Worm (Caenorhabditis elegans) whole organism, late embryonic: ENCODE data around the gene Y57G11C.14.

Experiments
- F13H6.1 ChIP-seq: sonication (generic microtip); optimal IDR thresholded peaks from 2 replicates; lab custom pipeline; 2016; ENCODE audit warnings: missing genetic modification characterization, missing compliant biosample characterization
- K02D7.2 ChIP-seq: sonication (generic microtip); optimal IDR thresholded peaks from 2 replicates; lab custom pipeline; 2017; ENCODE audit warnings: mild to moderate bottlenecking, missing genetic modification characterization, missing compliant biosample characterization
- K09A11.1 ChIP-seq: sonication (generic microtip); optimal IDR thresholded peaks from 2 replicates; lab custom pipeline; 2017; ENCODE audit warnings: antibody characterized with exemption, mild to moderate bottlenecking, missing genetic modification characterization, missing compliant biosample characterization; ENCODE audit not compliant: insufficient read depth
- T23F11.4 ChIP-seq: fragments of 200-800 bp; sonication (Bioruptor generic); optimal IDR thresholded peaks from 2 replicates; lab custom pipeline; 2018; ENCODE audit warnings: mild to moderate bottlenecking, missing genetic modification characterization, missing compliant biosample characterization
- ceh-18 ChIP-seq: sonication (generic microtip); optimal IDR thresholded peaks from 2 replicates; lab custom pipeline; 2016; ENCODE audit warnings: missing genetic modification characterization, missing compliant biosample characterization
- ceh-19 ChIP-seq: fragments of 200-800 bp; sonication (Bioruptor generic); optimal IDR thresholded peaks from 2 replicates; lab custom pipeline; 2018; ENCODE audit warnings: mild to moderate bottlenecking, missing genetic modification characterization, missing compliant biosample characterization
- ceh-24 ChIP-seq: sonication (generic microtip); optimal IDR thresholded peaks from 2 replicates; lab custom pipeline; 2016; ENCODE audit warnings: mild to moderate bottlenecking, missing genetic modification characterization, missing compliant biosample characterization
- ceh-31 ChIP-seq: sonication (generic microtip); optimal IDR thresholded peaks from 2 replicates; lab custom pipeline; 2016; ENCODE audit warnings: missing genetic modification characterization, missing compliant biosample characterization
- ceh-9 ChIP-seq: sonication (generic microtip); optimal IDR thresholded peaks from 2 replicates; lab custom pipeline; 2016; ENCODE audit warnings: mild to moderate bottlenecking, missing genetic modification characterization, inconsistent platforms, missing compliant biosample characterization
- dve-1 ChIP-seq: sonication (generic microtip); optimal IDR thresholded peaks from 2 replicates; lab custom pipeline; 2017; ENCODE audit warnings: antibody characterized with exemption, mild to moderate bottlenecking, missing genetic modification characterization, missing compliant biosample characterization
- elt-2 ChIP-seq: sonication (generic microtip); optimal IDR thresholded peaks from 2 replicates; lab custom pipeline; 2016; ENCODE audit warnings: missing genetic modification reagents, missing genetic modification characterization, missing compliant biosample characterization
- ets-4 ChIP-seq: sonication (generic microtip); optimal IDR thresholded peaks from 2 replicates; lab custom pipeline; 2016; ENCODE audit warnings: missing genetic modification characterization, missing compliant biosample characterization
- eyg-1 ChIP-seq: sonication (generic microtip); optimal IDR thresholded peaks from 2 replicates; lab custom pipeline; 2016; ENCODE audit warnings: missing genotype, missing genetic modification characterization, missing compliant biosample characterization
- hlh-30 ChIP-seq: sonication (generic microtip); optimal IDR thresholded peaks from 2 replicates; lab custom pipeline; 2017; ENCODE audit warnings: antibody characterized with exemption, missing genetic modification characterization, missing compliant biosample characterization; ENCODE audit not compliant: insufficient read depth
- hlh-6 ChIP-seq: sonication (generic microtip); optimal IDR thresholded peaks from 2 replicates; lab custom pipeline; 2016; ENCODE audit warnings: missing genotype, missing genetic modification characterization, missing compliant biosample characterization
- madf-2 ChIP-seq: sonication (generic microtip); optimal IDR thresholded peaks from 2 replicates; lab custom pipeline; 2017; ENCODE audit warnings: missing genetic modification characterization, missing compliant biosample characterization
- nfya-1 ChIP-seq: sonication (generic microtip); optimal IDR thresholded peaks from 2 replicates; lab custom pipeline; 2017; ENCODE audit warnings: missing genetic modification characterization, mild to moderate bottlenecking, missing compliant biosample characterization, antibody characterized with exemption, moderate library complexity
- nhr-232 ChIP-seq: sonication (generic microtip); optimal IDR thresholded peaks from 2 replicates; lab custom pipeline; 2016; ENCODE audit warnings: missing genetic modification characterization, missing compliant biosample characterization
- odd-2 ChIP-seq: sonication (generic microtip); optimal IDR thresholded peaks from 2 replicates; lab custom pipeline; 2017; ENCODE audit warnings: antibody characterized with exemption, mild to moderate bottlenecking, missing genetic modification characterization, missing compliant biosample characterization
- pat-9 ChIP-seq: fragments of 200-800 bp; sonication (Bioruptor generic); optimal IDR thresholded peaks from 2 replicates; lab custom pipeline; 2018; ENCODE audit warnings: mild to moderate bottlenecking, missing genetic modification characterization, moderate library complexity, missing compliant biosample characterization
- pha-2 ChIP-seq: sonication (generic microtip); optimal IDR thresholded peaks from 2 replicates; lab custom pipeline; 2017; ENCODE audit warnings: mild to moderate bottlenecking, missing genetic modification characterization, missing compliant biosample characterization
- pha-4 ChIP-seq: fragments of 150-350 bp; optimal IDR thresholded peaks from 2 replicates; lab custom pipeline; 2018; ENCODE audit warnings: missing biosample characterization, missing genetic modification reagents, missing genetic modification characterization
- sox-2 ChIP-seq: fragments of 200-800 bp; sonication (Bioruptor generic); IDR thresholded peaks from 2 replicates; pipeline ENCODE4 v1.3.6; 2022; ENCODE audit warnings: missing genetic modification reagents, missing genetic modification characterization, missing compliant biosample characterization
- tbx-2 ChIP-seq: sonication (generic microtip); optimal IDR thresholded peaks from 2 replicates; lab custom pipeline; 2016; ENCODE audit warnings: missing genetic modification characterization, missing compliant biosample characterization
- unc-3 ChIP-seq, 2 experiments: fragments of 200-800 bp in 1 of 2; sonication (Bioruptor generic) in 1 of 2; sonication (generic microtip) in 1 of 2; conservative IDR thresholded peaks in 1 of 2; optimal IDR thresholded peaks in 1 of 2; 2 replicates each; pipeline versions ENCODE4 v1.3.6 to Lab custom; 2016 to 2022; ENCODE audit warnings: missing compliant biosample characterization in 2 of 2, missing genetic modification characterization in 2 of 2, missing genetic modification reagents in 1 of 2
- unc-42 ChIP-seq: sonication (generic microtip); optimal IDR thresholded peaks from 2 replicates; lab custom pipeline; 2016; ENCODE audit warnings: missing genotype, missing genetic modification characterization, missing compliant biosample characterization
- zip-5 ChIP-seq: sonication (generic microtip); optimal IDR thresholded peaks from 2 replicates; lab custom pipeline; 2016; ENCODE audit warnings: missing genetic modification characterization, missing compliant biosample characterization
- ztf-16 ChIP-seq: sonication (generic microtip); optimal IDR thresholded peaks from 2 replicates; lab custom pipeline; 2017; ENCODE audit warnings: missing genetic modification characterization, missing compliant biosample characterization

Y57G11C.14 gene

DNA sequence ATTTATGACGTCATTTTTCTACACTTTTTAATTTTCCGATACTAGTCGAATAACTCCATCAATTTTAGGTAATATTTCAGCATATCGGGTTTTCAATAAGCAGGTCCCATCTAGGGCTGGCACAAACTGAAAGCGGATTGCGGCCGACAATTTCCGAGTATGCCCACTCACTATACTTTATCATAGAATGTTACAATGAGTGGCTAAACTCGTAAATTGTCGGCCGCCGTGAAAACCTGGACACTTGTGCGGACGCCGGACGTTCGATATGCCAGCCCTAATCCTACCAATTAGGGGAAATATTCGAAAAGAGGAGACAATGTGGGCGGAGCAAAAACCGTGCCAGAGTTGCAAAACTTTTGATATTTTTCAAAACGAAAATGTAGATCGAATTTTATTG, 39.4 kb upstream of the Y57G11C.14 start (continued):
- TF ChIP-seq zip-5 (tag; lab: Kevin White, UChicago), result no peak

DNA sequence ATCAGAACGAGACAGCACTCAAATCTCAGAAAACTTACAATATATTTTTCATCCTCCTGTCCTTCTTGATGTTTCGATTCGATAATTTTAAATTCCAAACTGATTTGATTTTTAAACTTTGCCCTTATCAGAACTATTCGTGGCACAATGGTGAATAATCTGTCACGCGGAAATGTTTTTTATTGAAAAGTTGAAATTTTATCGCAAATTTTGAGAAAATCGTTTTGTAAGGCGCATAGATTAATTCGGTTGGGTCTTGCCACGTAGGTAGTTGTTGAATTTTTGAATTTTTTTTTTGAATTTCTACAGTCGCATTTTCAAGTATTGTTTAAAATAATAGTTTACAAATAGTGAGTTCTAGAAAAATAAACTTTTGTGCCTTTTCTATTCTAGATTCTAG, 38.3 kb upstream of the Y57G11C.14 start, which contains the start of gene ptp-5.2:
TSS of gene ptp-5.2 (minus strand) at position 101 of the 400 bp plus-strand sequence.
- TF ChIP-seq eyg-1 (tag; lab: Kevin White, UChicago) (no peak), pha-4 (tag; lab: Kevin White, UChicago) (no peak), T23F11.4 (GFP tag; lab: Kevin White, UChicago) (no peak), pha-2 (tag; lab: Kevin White, UChicago) (no peak)

- TF ChIP-seq nfya-1 (peak; percentile 27), ceh-18 (peak; percentile 40), hlh-30 (tag; lab: Kevin White, UChicago) (peak; percentile 93), elt-2 (tag; lab: Kevin White, UChicago) (peak; percentile 4), unc-42 (tag; lab: Kevin White, UChicago) (peak; percentile 16), sox-2 (GFP tag; lab: Robert Waterston, UW) (0 out of 2 replicates have a peak, but pooled peaks have one; percentile 43), ceh-31 (tag; lab: Kevin White, UChicago) (peak; percentile 44), tbx-2 (peak; percentile 24)
- TF ChIP-seq, all 69 proteins: peak for 8; not testable (repeated sequence) for 61
Observed at ce11 chrIV:14763348-14763747, 35.8 kb upstream of the Y57G11C.14 start.

DNA sequence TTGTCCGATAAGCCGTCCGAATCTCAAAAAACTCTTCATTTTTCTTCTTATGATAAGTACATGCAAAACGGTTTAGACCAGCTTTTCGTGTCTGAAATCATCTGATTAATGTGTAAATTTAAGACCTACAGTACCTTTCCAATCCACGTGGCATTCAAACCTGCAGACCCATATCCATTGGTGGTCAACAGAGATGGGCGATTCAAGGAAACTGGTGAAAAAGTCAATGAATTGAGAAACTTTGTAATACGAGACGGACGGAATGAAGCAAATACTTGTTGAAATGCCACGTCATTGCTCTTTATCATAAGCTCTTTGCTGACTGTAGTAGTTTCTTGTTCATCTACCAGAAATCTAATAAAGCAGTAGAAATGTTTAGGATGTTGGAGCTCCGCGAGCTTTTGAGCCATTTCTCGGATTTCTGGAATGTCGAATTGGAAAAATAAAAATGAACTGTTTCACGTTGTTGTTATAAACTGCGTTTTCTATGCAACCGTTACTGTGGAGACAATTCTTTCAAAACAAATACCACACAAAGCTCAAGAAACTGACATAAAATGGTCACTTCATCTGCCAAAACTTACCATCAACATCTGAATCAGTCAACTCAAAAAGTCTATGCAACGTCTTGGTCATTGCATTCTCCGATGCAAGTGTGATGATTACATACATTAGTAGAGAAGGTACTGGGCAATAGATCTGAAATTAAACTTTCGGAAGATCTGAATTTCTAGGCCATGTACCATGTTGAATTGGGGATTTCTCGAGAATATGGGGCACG, 35.0 kb upstream of the Y57G11C.14 start:
- TF ChIP-seq dve-1 (tag; lab: Kevin White, UChicago), result no peak
- TF ChIP-seq hlh-30 (tag; lab: Kevin White, UChicago), result no peak
- TF ChIP-seq ceh-31 (tag; lab: Kevin White, UChicago), result no peak
- no peak for TF ChIP-seq tbx-2
- TF ChIP-seq, all 69 proteins: peak for 0

DNA sequence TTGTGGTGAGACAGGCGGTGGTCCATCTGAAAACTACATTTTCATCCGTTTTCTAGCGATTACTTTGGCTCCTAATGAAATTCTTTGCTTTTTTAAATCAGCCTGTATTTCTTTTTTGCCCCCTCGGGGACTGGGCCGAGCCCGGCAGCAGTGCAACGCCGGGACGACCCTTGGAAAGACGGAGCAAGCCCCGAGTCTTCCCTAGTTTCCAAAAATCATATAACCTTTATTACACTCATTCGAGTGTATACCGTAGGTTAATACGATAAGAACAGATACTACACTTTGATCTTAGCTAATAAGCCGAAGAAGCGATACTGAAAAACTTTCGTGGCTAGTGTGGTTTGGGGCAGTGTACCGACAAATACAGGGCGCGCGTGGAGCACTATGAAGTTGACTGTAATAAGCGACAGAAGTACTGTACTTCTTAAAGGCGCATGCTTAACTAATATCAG, 34.4 kb upstream of the Y57G11C.14 start:
- TF ChIP-seq K09A11.1 (no peak), nhr-232 (tag; lab: Kevin White, UChicago) (no peak), pha-2 (tag; lab: Kevin White, UChicago) (no peak), K02D7.2 (tag; lab: Kevin White, UChicago) (no peak), ceh-24 (tag; lab: Kevin White, UChicago) (no peak), hlh-6 (no peak), pat-9 (tag; lab: Kevin White, UChicago) (no peak), elt-2 (tag; lab: Kevin White, UChicago) (no peak), ets-4 (no peak), ceh-31 (tag; lab: Kevin White, UChicago) (no peak), madf-2 (no peak), sox-2 (GFP tag; lab: Robert Waterston, UW) (no peak), zip-5 (tag; lab: Kevin White, UChicago) (no peak), ceh-19 (GFP tag; lab: Kevin White, UChicago) (no peak)
- TF ChIP-seq, all 69 proteins: peak for 0

DNA sequence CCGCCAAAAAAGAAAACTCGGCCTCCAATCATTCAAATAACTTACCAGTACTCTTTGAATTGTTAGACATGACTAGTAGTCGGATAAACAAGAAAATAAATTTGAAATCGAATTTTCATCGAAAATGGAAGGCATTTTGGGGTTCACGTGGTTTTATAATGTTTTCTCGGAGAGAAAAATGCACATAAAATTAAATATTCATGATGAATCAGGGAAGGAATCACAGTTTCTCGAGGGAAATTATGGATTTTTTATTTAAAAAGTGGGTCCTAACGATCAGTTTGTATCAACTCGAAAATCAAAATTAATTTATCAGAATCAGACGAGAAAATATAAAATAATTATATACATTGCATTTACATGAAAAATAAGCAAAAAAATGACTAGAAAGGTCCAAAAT, 33.8 kb upstream of the Y57G11C.14 start, which contains the start of gene Y57G11C.5:
TSS of gene Y57G11C.5 (minus strand) at position 101 of the 400 bp plus-strand sequence.
- TF ChIP-seq ceh-9 (tag; lab: Kevin White, UChicago) (no peak), unc-3 (GFP tag; conservative IDR thresholded peaks at IDR 0.05; lab: Robert Waterston, UW) (no peak), unc-3 (tag; optimal IDR thresholded peaks at IDR 0.05; lab: Kevin White, UChicago) (no peak)
- TF ChIP-seq, all 69 proteins: peak for 0

DNA sequence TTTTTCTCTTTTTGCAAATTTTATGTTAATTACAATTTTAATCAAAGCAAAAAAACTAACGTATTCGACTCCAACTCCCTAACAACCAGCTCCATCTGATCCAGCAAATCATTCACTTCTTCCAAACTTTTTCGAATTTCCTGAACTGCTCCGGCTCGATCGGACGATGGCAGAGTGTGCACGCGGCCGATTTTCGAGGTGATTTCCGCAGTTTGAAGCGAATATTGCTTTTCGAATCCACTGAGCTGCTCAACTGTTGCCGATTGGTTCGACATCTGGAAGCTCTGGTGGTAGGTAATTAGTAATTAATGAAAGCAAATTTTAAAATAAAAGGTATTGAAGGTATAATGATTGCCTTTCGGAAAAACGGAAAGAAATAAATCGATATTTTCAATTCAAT, 32.7 kb upstream of the Y57G11C.14 start, which contains the start of gene vti-1:
TSS of gene vti-1 (minus strand) at position 284 of the 400 bp plus-strand sequence.
- TF ChIP-seq odd-2 (tag; lab: Kevin White, UChicago), result no peak
- no peak for TF ChIP-seq hlh-30 (tag; lab: Kevin White, UChicago)
- TF ChIP-seq F13H6.1 (tag; lab: Kevin White, UChicago), result no peak
- TF ChIP-seq ztf-16, result no peak
